Worm (Caenorhabditis elegans) whole organism, L2 larva: ENCODE results near the gene C06H5.6.

Experiments used
- F13H6.1 ChIP-seq: sonication (generic microtip); optimal IDR thresholded peaks from 2 replicates; lab custom pipeline; 2016; ENCODE audit warnings: missing genetic modification characterization, missing compliant biosample characterization
- ama-1 ChIP-seq: fragments of 150-350 bp; optimal IDR thresholded peaks from 2 replicates; lab custom pipeline; 2018; ENCODE audit warnings: inconsistent platforms
- blmp-1 ChIP-seq: sonication (generic microtip); optimal IDR thresholded peaks from 2 replicates; lab custom pipeline; 2017; ENCODE audit warnings: missing genetic modification characterization, mild to moderate bottlenecking, missing compliant biosample characterization, antibody characterized with exemption, moderate library complexity; ENCODE audit not compliant: insufficient read depth
- lin-39 ChIP-seq: fragments of 150-350 bp; optimal IDR thresholded peaks from 2 replicates; lab custom pipeline; 2014; ENCODE audit warnings: missing biosample characterization, missing genetic modification reagents, missing genetic modification characterization
- mdl-1 ChIP-seq, 2 experiments: fragments of 150-350 bp in 1 of 2; sonication (generic microtip) in 1 of 2; optimal IDR thresholded peaks; 2 replicates each; lab custom pipeline; 2017; ENCODE audit warnings: missing biosample characterization in 2 of 2, missing genetic modification characterization in 2 of 2
- nhr-11 ChIP-seq: fragments of 150-350 bp; optimal IDR thresholded peaks from 2 replicates; lab custom pipeline; 2014; ENCODE audit warnings: missing biosample characterization, missing genetic modification characterization
- nhr-237 ChIP-seq: fragments of 150-350 bp; optimal IDR thresholded peaks from 2 replicates; lab custom pipeline; 2014; ENCODE audit warnings: missing biosample characterization, missing genetic modification characterization
- nhr-25 ChIP-seq: fragments of 150-350 bp; sonication (generic microtip); optimal IDR thresholded peaks from 3 replicates; lab custom pipeline; 2014; ENCODE audit warnings: missing biosample characterization, missing genetic modification characterization
- snpc-4 ChIP-seq: fragments of 150-350 bp; optimal IDR thresholded peaks from 2 replicates; lab custom pipeline; 2014; ENCODE audit warnings: missing biosample characterization, missing genetic modification characterization
- unc-39 ChIP-seq: fragments of 150-350 bp; optimal IDR thresholded peaks from 2 replicates; lab custom pipeline; 2014; ENCODE audit warnings: missing biosample characterization, missing genetic modification characterization
- ztf-11 ChIP-seq: sonication (generic microtip); optimal IDR thresholded peaks from 2 replicates; lab custom pipeline; 2017; ENCODE audit warnings: missing biosample characterization, missing genetic modification characterization

- no peak for TF ChIP-seq blmp-1
- no peak for TF ChIP-seq mdl-1 (tag; optimal IDR thresholded peaks at IDR 0.05; lab: Kevin White, UChicago)
- TF ChIP-seq ama-1 (lab: Kevin White, UChicago), result no peak
- TF ChIP-seq nhr-11 (tag; lab: Kevin White, UChicago), result no peak
- TF ChIP-seq nhr-25 (tag; lab: Kevin White, UChicago), result no peak
- TF ChIP-seq unc-39 (tag; lab: Kevin White, UChicago), result no peak
- no peak for TF ChIP-seq snpc-4 (tag; lab: Kevin White, UChicago)
- no peak for TF ChIP-seq nhr-237 (tag; lab: Kevin White, UChicago)
- TF ChIP-seq ztf-11 (tag; lab: Kevin White, UChicago), result no peak
- TF ChIP-seq F13H6.1, result no peak
- no peak for TF ChIP-seq lin-39 (tag; lab: Kevin White, UChicago)
Observed at ce11 chrV:17859519-17859918, 29.3 kb downstream of the C06H5.6 start.
